Worm (Caenorhabditis elegans) whole organism, young adult: ENCODE results near the gene rme-1.

Experiments used
- B0261.1 ChIP-seq: sonication (generic microtip); optimal IDR thresholded peaks from 2 replicates; lab custom pipeline; 2016; ENCODE audit warnings: mild to moderate bottlenecking, missing genetic modification characterization, moderate library complexity, missing compliant biosample characterization
- B0336.3 ChIP-seq: fragments of 200-800 bp; sonication (Bioruptor generic); IDR thresholded peaks from 2 replicates; pipeline ENCODE4 v1.3.6; 2022; ENCODE audit warnings: missing genetic modification characterization, missing compliant biosample characterization
- F49E8.2 ChIP-seq: sonication (generic microtip); optimal IDR thresholded peaks from 3 replicates; lab custom pipeline; 2017; ENCODE audit warnings: missing genetic modification characterization, mild to moderate bottlenecking, missing compliant biosample characterization, antibody characterized with exemption, moderate library complexity; ENCODE audit not compliant: insufficient read depth
- F55B11.4 ChIP-seq: sonication (generic microtip); optimal IDR thresholded peaks from 2 replicates; lab custom pipeline; 2016; ENCODE audit warnings: missing compliant biosample characterization, missing genetic modification characterization, borderline replicate concordance; ENCODE audit not compliant: insufficient read depth
- K11D2.4 ChIP-seq: fragments of 200-800 bp; sonication (Bioruptor generic); IDR thresholded peaks from 2 replicates; pipeline ENCODE4 v1.3.6; 2022; ENCODE audit warnings: missing genetic modification reagents, missing genetic modification characterization, missing compliant biosample characterization
- Y53G8AR.9 ChIP-seq: fragments of 200-800 bp; sonication (Bioruptor generic); conservative IDR thresholded peaks from 2 replicates; pipeline ENCODE4 v1.3.6; 2022; ENCODE audit warnings: missing genetic modification reagents, missing genetic modification characterization, missing compliant biosample characterization
- Y67H2A.10 ChIP-seq: fragments of 200-800 bp; sonication (Bioruptor generic); conservative IDR thresholded peaks from 2 replicates; pipeline ENCODE4 v1.3.6; 2022; ENCODE audit warnings: missing genetic modification reagents, missing genetic modification characterization, missing compliant biosample characterization
- Y79H2A.3 ChIP-seq: fragments of 200-800 bp; sonication (Bioruptor generic); conservative IDR thresholded peaks from 2 replicates; pipeline ENCODE4 v1.3.6; 2022; ENCODE audit warnings: missing genetic modification reagents, missing genetic modification characterization, missing compliant biosample characterization
- Y95B8A.8 ChIP-seq: fragments of 200-800 bp; sonication (Bioruptor generic); IDR thresholded peaks from 2 replicates; pipeline ENCODE4 v1.3.6; 2022; ENCODE audit warnings: missing genetic modification reagents, missing genetic modification characterization, missing compliant biosample characterization
- ama-1 ChIP-seq, 3 experiments: fragments of 150-350 bp in 1 of 3; sonication (generic microtip) in 2 of 3; optimal IDR thresholded peaks; 2 replicates each; lab custom pipeline; 2014 to 2018; ENCODE audit warnings: missing biosample characterization in 2 of 3, missing genetic modification characterization in 2 of 3, missing genetic modification reagents in 2 of 3
- atf-7 ChIP-seq: sonication (generic microtip); optimal IDR thresholded peaks from 2 replicates; lab custom pipeline; 2017; ENCODE audit warnings: mild to moderate bottlenecking, missing genetic modification characterization, missing compliant biosample characterization
- attf-5 ChIP-seq: fragments of 200-800 bp; sonication (Bioruptor generic); optimal IDR thresholded peaks from 2 replicates; lab custom pipeline; 2018; ENCODE audit warnings: mild to moderate bottlenecking, missing genetic modification characterization, missing compliant biosample characterization
- ccch-3 ChIP-seq: fragments of 200-800 bp; sonication (Bioruptor generic); optimal IDR thresholded peaks from 2 replicates; lab custom pipeline; 2018; ENCODE audit warnings: mild to moderate bottlenecking, missing genetic modification characterization, missing compliant biosample characterization
- cebp-1 ChIP-seq, 2 experiments: fragments of 200-800 bp in 1 of 2; sonication (Bioruptor generic) in 1 of 2; sonication (generic microtip) in 1 of 2; IDR thresholded peaks in 1 of 2; optimal IDR thresholded peaks in 1 of 2; 2 replicates each; pipeline versions ENCODE4 v1.3.6 to Lab custom; 2017 to 2022; ENCODE audit warnings: missing compliant biosample characterization in 2 of 2, missing genetic modification characterization in 2 of 2, mild to moderate bottlenecking in 1 of 2, missing genetic modification reagents in 1 of 2, moderate library complexity in 1 of 2
- cebp-2 ChIP-seq: fragments of 200-800 bp; sonication (Bioruptor generic); IDR thresholded peaks from 2 replicates; pipeline ENCODE4 v1.3.6; 2022; ENCODE audit warnings: missing genetic modification characterization, missing compliant biosample characterization
- ceh-100 ChIP-seq: fragments of 200-800 bp; sonication (Bioruptor generic); IDR thresholded peaks from 2 replicates; pipeline ENCODE4 v1.3.6; 2022; ENCODE audit warnings: missing genetic modification reagents, missing genetic modification characterization, missing compliant biosample characterization
- ceh-27 ChIP-seq: fragments of 200-800 bp; sonication (Bioruptor generic); optimal IDR thresholded peaks from 2 replicates; lab custom pipeline; 2018; ENCODE audit warnings: mild to moderate bottlenecking, missing genetic modification characterization, moderate library complexity, missing compliant biosample characterization
- ceh-58 ChIP-seq: fragments of 200-800 bp; sonication (Bioruptor generic); IDR thresholded peaks from 2 replicates; pipeline ENCODE4 v1.3.6; 2022; ENCODE audit warnings: missing genetic modification characterization, missing compliant biosample characterization
- ceh-91 ChIP-seq: fragments of 200-800 bp; sonication (Bioruptor generic); IDR thresholded peaks from 2 replicates; pipeline ENCODE4 v1.3.6; 2022; ENCODE audit warnings: missing genetic modification reagents, missing genetic modification characterization, missing compliant biosample characterization
- dox-1 ChIP-seq: fragments of 200-800 bp; sonication (Bioruptor generic); IDR thresholded peaks from 2 replicates; pipeline ENCODE4 v1.3.6; 2022; ENCODE audit warnings: missing genetic modification reagents, missing genetic modification characterization, missing compliant biosample characterization
- dpff-1 ChIP-seq: sonication (generic microtip); optimal IDR thresholded peaks from 2 replicates; lab custom pipeline; 2017; ENCODE audit warnings: mild to moderate bottlenecking, missing genetic modification characterization, missing compliant biosample characterization
- efl-1 ChIP-seq: fragments of 150-350 bp; optimal IDR thresholded peaks from 2 replicates; lab custom pipeline; 2014; ENCODE audit warnings: missing biosample characterization, missing genetic modification reagents, missing genetic modification characterization
- egl-18 ChIP-seq: fragments of 200-800 bp; sonication (Bioruptor generic); IDR thresholded peaks from 2 replicates; pipeline ENCODE4 v1.3.6; 2022; ENCODE audit warnings: missing genetic modification reagents, missing genetic modification characterization, missing compliant biosample characterization
- ekl-4 ChIP-seq: fragments of 200-800 bp; sonication (Bioruptor generic); IDR thresholded peaks from 2 replicates; pipeline ENCODE4 v1.3.6; 2022; ENCODE audit warnings: missing genetic modification reagents, missing genetic modification characterization, missing compliant biosample characterization
- lag-1 ChIP-seq: fragments of 200-800 bp; sonication (Bioruptor generic); IDR thresholded peaks from 2 replicates; pipeline ENCODE4 v1.3.6; 2022; ENCODE audit warnings: missing genetic modification reagents, missing genetic modification characterization, missing compliant biosample characterization
- lin-54 ChIP-seq: fragments of 200-800 bp; sonication (Bioruptor generic); optimal IDR thresholded peaks from 2 replicates; lab custom pipeline; 2018; ENCODE audit warnings: mild to moderate bottlenecking, missing genetic modification characterization, missing compliant biosample characterization
- lsl-1 ChIP-seq: fragments of 200-800 bp; sonication (Bioruptor generic); optimal IDR thresholded peaks from 2 replicates; lab custom pipeline; 2018; ENCODE audit warnings: mild to moderate bottlenecking, missing genetic modification characterization, moderate library complexity, missing compliant biosample characterization
- lsy-27 ChIP-seq: sonication (generic microtip); optimal IDR thresholded peaks from 2 replicates; lab custom pipeline; 2017; ENCODE audit warnings: missing genetic modification characterization, mild to moderate bottlenecking, missing compliant biosample characterization, antibody characterized with exemption, missing genotype, borderline replicate concordance; ENCODE audit not compliant: insufficient read depth
- madf-10 ChIP-seq: sonication (generic microtip); optimal IDR thresholded peaks from 2 replicates; lab custom pipeline; 2016; ENCODE audit warnings: mild to moderate bottlenecking, missing genetic modification characterization, missing compliant biosample characterization
- madf-8 ChIP-seq: fragments of 200-800 bp; sonication (Bioruptor generic); conservative IDR thresholded peaks from 2 replicates; pipeline ENCODE4 v1.3.6; 2022; ENCODE audit warnings: missing genetic modification reagents, missing genetic modification characterization, missing compliant biosample characterization
- mxl-1 ChIP-seq: sonication (generic microtip); optimal IDR thresholded peaks from 2 replicates; lab custom pipeline; 2016; ENCODE audit warnings: missing genetic modification characterization, missing compliant biosample characterization
- nfya-1 ChIP-seq: sonication (generic microtip); optimal IDR thresholded peaks from 2 replicates; lab custom pipeline; 2017; ENCODE audit warnings: antibody characterized with exemption, missing compliant biosample characterization, missing genetic modification characterization, borderline replicate concordance; ENCODE audit not compliant: insufficient read depth
- nfyb-1 ChIP-seq: fragments of 200-800 bp; sonication (Bioruptor generic); IDR thresholded peaks from 2 replicates; pipeline ENCODE4 v1.3.6; 2022; ENCODE audit warnings: missing genetic modification reagents, missing genetic modification characterization, missing compliant biosample characterization
- nhr-179 ChIP-seq: sonication (generic microtip); optimal IDR thresholded peaks from 2 replicates; lab custom pipeline; 2016; ENCODE audit warnings: mild to moderate bottlenecking, missing genetic modification characterization, missing compliant biosample characterization
- nhr-80 ChIP-seq: sonication (generic microtip); optimal IDR thresholded peaks from 2 replicates; lab custom pipeline; 2016; ENCODE audit warnings: missing genetic modification characterization, missing compliant biosample characterization
- rcor-1 ChIP-seq: fragments of 200-800 bp; sonication (Bioruptor generic); IDR thresholded peaks from 2 replicates; pipeline ENCODE4 v1.3.6; 2022; ENCODE audit warnings: missing genetic modification reagents, missing genetic modification characterization, missing compliant biosample characterization
- rec-8 ChIP-seq, 2 experiments: sonication (generic microtip); optimal IDR thresholded peaks; 2 replicates each; lab custom pipeline; 2016; ENCODE audit warnings: mild to moderate bottlenecking in 2 of 2, missing genetic modification characterization in 2 of 2, missing genetic modification reagents in 2 of 2, missing genotype in 2 of 2, missing biosample characterization in 1 of 2, missing compliant biosample characterization in 1 of 2, moderate library complexity in 1 of 2
- sea-2 ChIP-seq: fragments of 200-800 bp; sonication (Bioruptor generic); IDR thresholded peaks from 2 replicates; pipeline ENCODE4 v1.3.6; 2022; ENCODE audit warnings: missing genetic modification characterization, missing compliant biosample characterization
- snpc-1.1 ChIP-seq: sonication (generic microtip); optimal IDR thresholded peaks from 2 replicates; lab custom pipeline; 2017; ENCODE audit warnings: missing genetic modification characterization, mild to moderate bottlenecking, missing compliant biosample characterization, antibody characterized with exemption, moderate library complexity, missing genotype, missing genetic modification reagents; ENCODE audit not compliant: insufficient read depth
- snpc-1.3 ChIP-seq: sonication (generic microtip); optimal IDR thresholded peaks from 2 replicates; lab custom pipeline; 2017; ENCODE audit warnings: missing genetic modification characterization, mild to moderate bottlenecking, missing compliant biosample characterization, antibody characterized with exemption, moderate library complexity, missing genotype, missing genetic modification reagents; ENCODE audit not compliant: insufficient read depth
- tbx-9 ChIP-seq: sonication (generic microtip); optimal IDR thresholded peaks from 2 replicates; lab custom pipeline; 2016; ENCODE audit warnings: borderline replicate concordance, missing genetic modification characterization, inconsistent platforms, missing compliant biosample characterization
- ztf-25 ChIP-seq: fragments of 200-800 bp; sonication (Bioruptor generic); IDR thresholded peaks from 2 replicates; pipeline ENCODE4 v1.3.6; 2022; ENCODE audit warnings: missing genetic modification reagents, missing genetic modification characterization, missing compliant biosample characterization

Gene rme-1

DNA sequence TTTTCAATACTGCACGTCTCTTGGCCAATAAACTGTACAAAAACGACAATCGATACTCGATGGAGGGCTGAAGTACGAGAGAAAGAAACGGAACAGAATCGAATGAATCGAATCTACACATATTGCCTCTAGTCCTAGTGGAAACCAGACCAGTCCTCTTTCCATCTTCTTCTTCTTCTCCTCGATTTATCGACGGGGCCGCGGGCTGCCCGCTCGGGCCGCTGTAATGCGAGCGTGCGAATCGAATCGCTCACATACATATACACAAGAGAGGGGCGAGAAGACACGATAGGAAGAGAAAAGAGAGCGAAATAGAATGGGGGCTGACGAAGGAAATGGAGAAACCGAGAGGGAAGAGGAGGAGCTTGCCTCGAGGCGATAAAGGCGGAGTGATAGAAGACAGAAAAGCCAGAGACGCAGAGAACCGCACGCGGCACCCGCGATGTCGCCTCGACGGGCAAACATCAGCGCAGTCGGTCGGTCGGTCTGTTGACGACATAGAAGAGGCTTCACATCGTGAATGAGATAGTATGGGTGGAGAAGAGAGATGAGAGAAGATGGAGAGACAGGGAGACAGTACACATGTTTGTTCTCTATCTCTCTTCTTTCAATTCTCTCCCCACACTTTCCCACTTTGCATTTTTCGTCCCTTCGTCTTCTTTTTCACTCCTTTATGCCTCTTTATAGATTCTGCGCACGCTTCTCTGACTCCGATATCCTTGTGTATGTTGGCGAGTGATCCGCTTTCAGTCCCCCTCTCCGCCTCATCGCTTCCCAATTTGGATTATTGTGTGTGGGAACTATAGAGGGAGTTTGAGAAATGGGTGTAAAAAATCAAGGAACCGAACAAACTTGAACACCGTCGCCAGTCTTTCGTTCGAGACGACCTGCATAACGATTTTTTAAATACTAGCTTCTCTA, 18.9 kb downstream of the rme-1 start (continued):
- TF ChIP-seq ccch-3, result no peak
- no peak for TF ChIP-seq efl-1
- TF ChIP-seq Y53G8AR.9 (GFP tag; lab: Robert Waterston, UW), result peak; percentile 62; the same call in 1 of the 2 replicates
- peak; percentile 56 for TF ChIP-seq attf-5 (GFP tag; lab: Kevin White, UChicago)
- no peak for TF ChIP-seq ztf-25 (GFP tag; lab: Robert Waterston, UW)
- TF ChIP-seq lin-54 (GFP tag; lab: Kevin White, UChicago), result peak; percentile 44
- peak; percentile 52; the same call in 1 of the 2 replicates for TF ChIP-seq ekl-4 (GFP tag; lab: Robert Waterston, UW)
- no peak for TF ChIP-seq ceh-58
- peak; percentile 79 for TF ChIP-seq egl-18 (GFP tag; lab: Robert Waterston, UW)
- TF ChIP-seq dpff-1 (tag; lab: Kevin White, UChicago), result no peak
- peak; percentile 36 for TF ChIP-seq nhr-80
- TF ChIP-seq madf-8 (GFP tag; lab: Robert Waterston, UW), result no peak
- TF ChIP-seq sea-2 (GFP tag; lab: Robert Waterston, UW), result 0 out of 2 replicates have a peak, but pooled peaks have one; percentile 48
- TF ChIP-seq Y95B8A.8 (GFP tag; lab: Robert Waterston, UW), result peak; percentile 39; the same call in 1 of the 2 replicates
- TF ChIP-seq lag-1, result 0 out of 2 replicates have a peak, but pooled peaks have one; percentile 62
- no peak for TF ChIP-seq cebp-2
- no peak for TF ChIP-seq B0261.1 (tag; lab: Kevin White, UChicago)
- TF ChIP-seq lsy-27, result no peak
- TF ChIP-seq F55B11.4 (tag; lab: Kevin White, UChicago), result no peak
- TF ChIP-seq ceh-91, result no peak
- no peak for TF ChIP-seq F49E8.2 (tag; lab: Kevin White, UChicago)
- no peak for TF ChIP-seq tbx-9 (tag; lab: Kevin White, UChicago)

DNA sequence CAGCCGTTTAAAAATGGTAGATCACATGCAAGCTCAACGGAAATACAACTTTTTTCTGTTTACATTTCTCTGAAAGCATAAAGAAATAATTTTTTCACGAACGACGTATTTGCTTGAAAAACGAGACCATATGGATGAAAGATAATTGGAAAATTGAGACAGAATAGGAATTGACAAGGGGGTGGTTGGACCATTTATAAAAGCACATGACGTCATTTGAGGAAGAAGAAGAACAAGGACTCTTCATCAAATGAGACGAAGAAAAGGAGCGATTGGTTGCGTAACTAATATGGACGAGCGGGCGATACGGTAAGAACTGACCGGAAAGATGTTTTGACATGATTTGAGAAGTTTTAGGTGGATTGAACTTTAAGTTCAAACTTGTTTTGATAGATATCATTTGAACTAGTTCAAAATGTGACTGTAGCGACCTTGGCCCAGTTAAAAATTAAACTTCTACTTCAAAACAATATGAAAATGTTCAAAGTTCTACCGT, 19.8 kb downstream of the rme-1 start:
- TF ChIP-seq mxl-1 (no peak), ceh-27 (peak; percentile 15), snpc-1.3 (no peak), snpc-1.1 (tag; lab: Kevin White, UChicago) (no peak), nfyb-1 (peak; percentile 55), attf-5 (GFP tag; lab: Kevin White, UChicago) (no peak), cebp-1 (GFP tag; IDR thresholded peaks at IDR 0.05; lab: Robert Waterston, UW) (0 out of 2 replicates have a peak, but pooled peaks have one; percentile 42), cebp-1 (tag; optimal IDR thresholded peaks at IDR 0.05; lab: Kevin White, UChicago) (peak; percentile 4), ceh-100 (GFP tag; lab: Robert Waterston, UW) (no peak), Y67H2A.10 (no peak), lsl-1 (GFP tag; lab: Kevin White, UChicago) (no peak), ama-1 (optimal IDR thresholded peaks at IDR 0.05; lab: Kevin White, UChicago) (peak; percentile 77), ama-1 (GFP tag; optimal IDR thresholded peaks at IDR 0.05; lab: Kevin White, UChicago) (no peak), nfya-1 (tag; lab: Kevin White, UChicago) (no peak), madf-10 (tag; lab: Kevin White, UChicago) (peak; percentile 92), lin-54 (GFP tag; lab: Kevin White, UChicago) (peak; percentile 6), rcor-1 (0 out of 2 replicates have a peak, but pooled peaks have one; percentile 16), Y79H2A.3 (GFP tag; lab: Robert Waterston, UW) (0 out of 2 replicates have a peak, but pooled peaks have one; percentile 14), nhr-179 (tag; lab: Kevin White, UChicago) (no peak), sea-2 (GFP tag; lab: Robert Waterston, UW) (no peak), rec-8 (tag; optimal IDR thresholded peaks at IDR 0.05; lab: Kevin White, UChicago) (no peak), ekl-4 (GFP tag; lab: Robert Waterston, UW) (peak; percentile 9; the same call in 1 of the 2 replicates), nhr-80 (peak; percentile 14), K11D2.4 (GFP tag; lab: Robert Waterston, UW) (peak; percentile 32; the same call in 1 of the 2 replicates), dox-1 (GFP tag; lab: Robert Waterston, UW) (0 out of 2 replicates have a peak, but pooled peaks have one; percentile 7), atf-7 (peak; percentile 88), F49E8.2 (tag; lab: Kevin White, UChicago) (no peak), B0336.3 (GFP tag; lab: Robert Waterston, UW) (no peak)
